Worm (Caenorhabditis elegans): ENCODE results near the gene srw-79.

Gene srw-79

ce11 chrII:2946438-2946837 lies at the start of gene srw-79:
Gene srw-79, plus strand, starts transcription at chrII:2946738.
- TF ChIP-seq hmbx-1 (tag; optimal IDR thresholded peaks at IDR 0.05) (no peak), scrt-1 (GFP tag; IDR thresholded peaks at IDR 0.05) (no peak), flt-1 (GFP tag; IDR thresholded peaks at IDR 0.05) (no peak), pes-1 (GFP tag; IDR thresholded peaks at IDR 0.05) (no peak), ceh-36 (tag; optimal IDR thresholded peaks at IDR 0.05) (no peak), F13C5.2 (tag; optimal IDR thresholded peaks at IDR 0.05) (no peak), aly-1 (tag; optimal IDR thresholded peaks at IDR 0.05) (no peak), sea-1 (GFP tag; conservative IDR thresholded peaks at IDR 0.05) (no peak), ama-1 (optimal IDR thresholded peaks at IDR 0.05) (no peak), hnd-1 (tag; optimal IDR thresholded peaks at IDR 0.05) (no peak), ceh-13 (GFP tag; optimal IDR thresholded peaks at IDR 0.05) (no peak), tbx-37 (GFP tag; conservative IDR thresholded peaks at IDR 0.05) (no peak), tra-4 (tag; optimal IDR thresholded peaks at IDR 0.05) (no peak)

- no peak for TF ChIP-seq ama-1 (optimal IDR thresholded peaks at IDR 0.05)
- no peak for TF ChIP-seq ceh-13 (GFP tag; optimal IDR thresholded peaks at IDR 0.05)
- no peak for TF ChIP-seq scrt-1 (GFP tag; IDR thresholded peaks at IDR 0.05)
- no peak for TF ChIP-seq ceh-36 (tag; optimal IDR thresholded peaks at IDR 0.05)
- TF ChIP-seq tbx-37 (GFP tag; conservative IDR thresholded peaks at IDR 0.05): no peak
- TF ChIP-seq aly-1 (tag; optimal IDR thresholded peaks at IDR 0.05): no peak
These were observed 46.3 kb upstream of the srw-79 start, which contains the start of gene ubc-26 for ce11 chrII:2900248-2900647. Gene ubc-26, minus strand, starts transcription at chrII:2900348.

- TF ChIP-seq scrt-1 (GFP tag; IDR thresholded peaks at IDR 0.05) (no peak), ceh-36 (tag; optimal IDR thresholded peaks at IDR 0.05) (no peak), tbx-37 (GFP tag; conservative IDR thresholded peaks at IDR 0.05) (no peak)
These were observed 45.4 kb upstream of the srw-79 start for ce11 chrII:2901158-2901557.

- TF ChIP-seq B0310.2 (tag; optimal IDR thresholded peaks at IDR 0.05): no peak
- no peak for TF ChIP-seq ceh-13 (GFP tag; optimal IDR thresholded peaks at IDR 0.05)
- no peak for TF ChIP-seq hmg-4 (GFP tag; optimal IDR thresholded peaks at IDR 0.05)
These were observed 42.8 kb upstream of the srw-79 start for ce11 chrII:2903748-2904147.

- TF ChIP-seq hmbx-1 (tag; optimal IDR thresholded peaks at IDR 0.05): no peak
- TF ChIP-seq sea-1 (GFP tag; conservative IDR thresholded peaks at IDR 0.05): no peak
- no peak for TF ChIP-seq ceh-13 (GFP tag; optimal IDR thresholded peaks at IDR 0.05)
- TF ChIP-seq pes-1 (GFP tag; IDR thresholded peaks at IDR 0.05): no peak
- TF ChIP-seq F13C5.2 (tag; optimal IDR thresholded peaks at IDR 0.05): no peak
- no peak for TF ChIP-seq hnd-1 (tag; optimal IDR thresholded peaks at IDR 0.05)
- no peak for TF ChIP-seq ceh-36 (tag; optimal IDR thresholded peaks at IDR 0.05)
- no peak for TF ChIP-seq flt-1 (GFP tag; IDR thresholded peaks at IDR 0.05)
- TF ChIP-seq tbx-11 (GFP tag; IDR thresholded peaks at IDR 0.05): no peak
- TF ChIP-seq ets-7 (tag; optimal IDR thresholded peaks at IDR 0.05): no peak
- no peak for TF ChIP-seq hmg-4 (GFP tag; optimal IDR thresholded peaks at IDR 0.05)
- no peak for TF ChIP-seq aly-1 (tag; optimal IDR thresholded peaks at IDR 0.05)
- no peak for TF ChIP-seq tbx-37 (GFP tag; conservative IDR thresholded peaks at IDR 0.05)
- no peak for TF ChIP-seq tra-4 (tag; optimal IDR thresholded peaks at IDR 0.05)
- no peak for TF ChIP-seq B0310.2 (tag; optimal IDR thresholded peaks at IDR 0.05)
These were observed 33.0 kb upstream of the srw-79 start, which contains the start of gene ubc-15 for ce11 chrII:2913505-2913904. Gene ubc-15, minus strand, starts transcription at chrII:2913605.

- TF ChIP-seq aly-1 (tag; optimal IDR thresholded peaks at IDR 0.05): no peak
- no peak for TF ChIP-seq flt-1 (GFP tag; IDR thresholded peaks at IDR 0.05)
- TF ChIP-seq ama-1 (optimal IDR thresholded peaks at IDR 0.05): no peak
- no peak for TF ChIP-seq ceh-36 (tag; optimal IDR thresholded peaks at IDR 0.05)
- TF ChIP-seq B0310.2 (tag; optimal IDR thresholded peaks at IDR 0.05): no peak
- no peak for TF ChIP-seq ets-7 (tag; optimal IDR thresholded peaks at IDR 0.05)
- TF ChIP-seq tbx-37 (GFP tag; conservative IDR thresholded peaks at IDR 0.05): no peak
- no peak for TF ChIP-seq pes-1 (GFP tag; IDR thresholded peaks at IDR 0.05)
- TF ChIP-seq sea-1 (GFP tag; conservative IDR thresholded peaks at IDR 0.05): no peak
- TF ChIP-seq hmg-4 (GFP tag; optimal IDR thresholded peaks at IDR 0.05): no peak
- no peak for TF ChIP-seq ceh-13 (GFP tag; optimal IDR thresholded peaks at IDR 0.05)
- TF ChIP-seq tra-4 (tag; optimal IDR thresholded peaks at IDR 0.05): no peak
- no peak for TF ChIP-seq scrt-1 (GFP tag; IDR thresholded peaks at IDR 0.05)
- no peak for TF ChIP-seq tbx-11 (GFP tag; IDR thresholded peaks at IDR 0.05)
- TF ChIP-seq F13C5.2 (tag; optimal IDR thresholded peaks at IDR 0.05): no peak
- no peak for TF ChIP-seq hmbx-1 (tag; optimal IDR thresholded peaks at IDR 0.05)
- no peak for TF ChIP-seq hnd-1 (tag; optimal IDR thresholded peaks at IDR 0.05)
These were observed 27.3 kb upstream of the srw-79 start, which contains the start of the genes ncap-1 and Y110A2AR.1 for ce11 chrII:2919074-2919857. Gene ncap-1, minus strand, starts transcription at chrII:2919314. Gene Y110A2AR.1, plus strand, starts transcription at chrII:2919710.

- TF ChIP-seq scrt-1 (GFP tag; IDR thresholded peaks at IDR 0.05): no peak
- no peak for TF ChIP-seq pes-1 (GFP tag; IDR thresholded peaks at IDR 0.05)
- no peak for TF ChIP-seq hmg-4 (GFP tag; optimal IDR thresholded peaks at IDR 0.05)
- TF ChIP-seq ceh-13 (GFP tag; optimal IDR thresholded peaks at IDR 0.05): no peak
These were observed 26.3 kb upstream of the srw-79 start for ce11 chrII:2920234-2920633.

- TF ChIP-seq scrt-1 (GFP tag; IDR thresholded peaks at IDR 0.05): no peak
- no peak for TF ChIP-seq B0310.2 (tag; optimal IDR thresholded peaks at IDR 0.05)
- TF ChIP-seq F13C5.2 (tag; optimal IDR thresholded peaks at IDR 0.05): no peak
- TF ChIP-seq aly-1 (tag; optimal IDR thresholded peaks at IDR 0.05): no peak
- no peak for TF ChIP-seq hmbx-1 (tag; optimal IDR thresholded peaks at IDR 0.05)
- no peak for TF ChIP-seq ceh-13 (GFP tag; optimal IDR thresholded peaks at IDR 0.05)
- no peak for TF ChIP-seq hmg-4 (GFP tag; optimal IDR thresholded peaks at IDR 0.05)
- no peak for TF ChIP-seq pes-1 (GFP tag; IDR thresholded peaks at IDR 0.05)
- TF ChIP-seq flt-1 (GFP tag; IDR thresholded peaks at IDR 0.05): no peak
- TF ChIP-seq tbx-11 (GFP tag; IDR thresholded peaks at IDR 0.05): no peak
- TF ChIP-seq ama-1 (optimal IDR thresholded peaks at IDR 0.05): no peak
- TF ChIP-seq sea-1 (GFP tag; conservative IDR thresholded peaks at IDR 0.05): no peak
- TF ChIP-seq tbx-37 (GFP tag; conservative IDR thresholded peaks at IDR 0.05): no peak
- no peak for TF ChIP-seq hnd-1 (tag; optimal IDR thresholded peaks at IDR 0.05)
- no peak for TF ChIP-seq ets-7 (tag; optimal IDR thresholded peaks at IDR 0.05)
These were observed 25.6 kb upstream of the srw-79 start for ce11 chrII:2920817-2921458.

All from whole organism, early embryonic.